Worm (Caenorhabditis elegans): Measurements from ENCODE around the gene B0034.1.

Gene B0034.1

DNA sequence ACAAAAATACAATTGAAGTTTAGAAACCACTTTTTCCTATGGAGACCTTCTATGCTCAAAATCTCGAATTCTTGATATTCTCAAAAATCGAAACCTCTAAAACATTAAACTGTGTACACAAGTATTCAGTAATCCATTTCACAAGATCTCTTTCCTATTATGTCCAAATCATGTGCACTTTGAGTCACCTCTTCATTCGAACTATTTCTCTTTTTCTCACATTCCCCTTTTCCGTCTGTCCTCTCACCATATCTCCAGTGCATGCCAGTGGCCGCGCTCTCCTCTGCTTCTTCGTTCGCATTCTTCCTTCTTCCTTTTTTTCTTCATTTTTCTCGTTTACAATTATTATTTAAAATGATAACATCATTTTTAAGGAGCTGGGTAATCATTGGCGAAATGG lies 25.5 kb upstream of the B0034.1 start, which contains the start of gene F28B12.1:
Gene F28B12.1 (plus strand): TSS at position 335 of the 400 bp plus-strand sequence.
- TF ChIP-seq ceh-20 (GFP tag; IDR thresholded peaks at IDR 0.05) (no peak), ztf-7 (tag; optimal IDR thresholded peaks at IDR 0.05) (no peak), dve-1 (tag; optimal IDR thresholded peaks at IDR 0.05; ENCODE audit: insufficient read depth) (peak; percentile 28), zag-1 (tag; optimal IDR thresholded peaks at IDR 0.05) (no peak), rbr-2 (tag; optimal IDR thresholded peaks at IDR 0.05) (peak; percentile 10), dmd-9 (GFP tag; IDR thresholded peaks at IDR 0.05) (no peak), mes-2 (tag; optimal IDR thresholded peaks at IDR 0.05; ENCODE audit: poor library complexity, severe bottlenecking) (no peak), mep-1 (tag; optimal IDR thresholded peaks at IDR 0.05) (peak; percentile 14), arid-1 (GFP tag; conservative IDR thresholded peaks at IDR 0.05) (no peak), vab-7 (GFP tag; IDR thresholded peaks at IDR 0.05) (no peak), lin-13 (GFP tag; optimal IDR thresholded peaks at IDR 0.05) (no peak), Y105C5A.15 (GFP tag; IDR thresholded peaks at IDR 0.05) (no peak), spr-1 (tag; optimal IDR thresholded peaks at IDR 0.05) (no peak), F37D6.2 (tag; optimal IDR thresholded peaks at IDR 0.05) (no peak), pqm-1 (tag; optimal IDR thresholded peaks at IDR 0.05) (no peak), ceh-28 (tag; optimal IDR thresholded peaks at IDR 0.05) (no peak), zip-11 (GFP tag; IDR thresholded peaks at IDR 0.05) (no peak), pha-4 (GFP tag; IDR thresholded peaks at IDR 0.05) (no peak), pha-4 (tag; optimal IDR thresholded peaks at IDR 0.05) (no peak), nhr-25 (tag; optimal IDR thresholded peaks at IDR 0.05; ENCODE audit: borderline replicate concordance, insufficient read depth) (no peak), hmg-1.1 (GFP tag; IDR thresholded peaks at IDR 0.05) (no peak), lsy-2 (tag; optimal IDR thresholded peaks at IDR 0.05) (peak in 1 of 2 experiments; percentile 35), aly-2 (tag; optimal IDR thresholded peaks at IDR 0.05) (no peak), nhr-10 (tag; optimal IDR thresholded peaks at IDR 0.05) (no peak), dmd-6 (GFP tag; IDR thresholded peaks at IDR 0.05) (no peak), nhr-11 (tag; optimal IDR thresholded peaks at IDR 0.05) (no peak), hlh-30 (tag; optimal IDR thresholded peaks at IDR 0.05; ENCODE audit: insufficient read depth) (peak; percentile 78), F26F4.8 (GFP tag; conservative IDR thresholded peaks at IDR 0.05) (no peak), aha-1 (tag) (no peak), ctbp-1 (GFP tag; IDR thresholded peaks at IDR 0.05) (no peak), daf-16 (GFP tag; optimal IDR thresholded peaks at IDR 0.05) (no peak), daf-16 (tag; optimal IDR thresholded peaks at IDR 0.05) (no peak), ceh-32 (tag; optimal IDR thresholded peaks at IDR 0.05; ENCODE audit: poor library complexity) (no peak), mxl-2 (GFP tag; conservative IDR thresholded peaks at IDR 0.05) (no peak), fkh-10 (GFP tag; optimal IDR thresholded peaks at IDR 0.05) (peak; percentile 16), ztf-11 (tag; optimal IDR thresholded peaks at IDR 0.05) (no peak), T26A8.4 (GFP tag; IDR thresholded peaks at IDR 0.05) (no peak), attf-4 (tag; optimal IDR thresholded peaks at IDR 0.05) (no peak), lin-38 (GFP tag; IDR thresholded peaks at IDR 0.05) (no peak), nhr-111 (GFP tag; optimal IDR thresholded peaks at IDR 0.05) (no peak), R02D3.7 (tag; optimal IDR thresholded peaks at IDR 0.05) (no peak), daf-8 (GFP tag; IDR thresholded peaks at IDR 0.05) (no peak), ceh-44 (GFP tag; IDR thresholded peaks at IDR 0.05) (no peak), nhr-28 (tag; optimal IDR thresholded peaks at IDR 0.05) (no peak), mdl-1 (tag; optimal IDR thresholded peaks at IDR 0.05) (no peak), spr-3 (GFP tag; optimal IDR thresholded peaks at IDR 0.05) (no peak), nhr-76 (tag; optimal IDR thresholded peaks at IDR 0.05) (no peak)
